Fruit fly (Drosophila melanogaster) whole organism, embryonic: ENCODE data around the gene Vlet.

Experiments used
- Adf1 ChIP-seq: fragments of 200-800 bp; sonication (Bioruptor generic); IDR thresholded peaks from 2 replicates; pipeline ENCODE4 v1.3.6; 2022; ENCODE audit warnings: missing biosample characterization, missing genetic modification characterization
- Bgb ChIP-seq: fragments of 200-800 bp; sonication (Bioruptor generic); IDR thresholded peaks from 2 replicates; pipeline ENCODE4 v1.3.6; 2022; ENCODE audit warnings: missing biosample characterization, missing genetic modification characterization; ENCODE audit not compliant: partially characterized antibody
- Bteb2 ChIP-seq: fragments of 200-800 bp; sonication (Bioruptor generic); optimal IDR thresholded peaks from 2 replicates; lab custom pipeline; 2016; ENCODE audit warnings: missing biosample characterization, missing genetic modification characterization
- CG10147 ChIP-seq: fragments of 200-800 bp; sonication (Bioruptor generic); optimal IDR thresholded peaks from 2 replicates; lab custom pipeline; 2019; ENCODE audit warnings: missing biosample characterization, mild to moderate bottlenecking, missing genetic modification characterization, moderate library complexity
- CG12219 ChIP-seq: fragments of 200-800 bp; sonication (Bioruptor generic); optimal IDR thresholded peaks from 3 replicates; lab custom pipeline; 2018; ENCODE audit warnings: missing biosample characterization, mild to moderate bottlenecking, missing genetic modification characterization
- CG12769 ChIP-seq: fragments of 200-800 bp; sonication (Bioruptor generic); optimal IDR thresholded peaks from 2 replicates; lab custom pipeline; 2019; ENCODE audit warnings: missing biosample characterization, mild to moderate bottlenecking, missing genetic modification characterization, moderate library complexity
- CG13296 ChIP-seq: fragments of 200-800 bp; sonication (Bioruptor generic); optimal IDR thresholded peaks from 3 replicates; lab custom pipeline; 2018; ENCODE audit warnings: missing biosample characterization, mild to moderate bottlenecking, missing genetic modification characterization
- CG13624 ChIP-seq: fragments of 200-800 bp; sonication (Bioruptor generic); optimal IDR thresholded peaks from 2 replicates; lab custom pipeline; 2016; ENCODE audit warnings: missing biosample characterization, missing genetic modification characterization
- CG13894 ChIP-seq: fragments of 200-800 bp; sonication (Bioruptor generic); optimal IDR thresholded peaks from 3 replicates; lab custom pipeline; 2018; ENCODE audit warnings: missing biosample characterization, mild to moderate bottlenecking, missing genetic modification characterization, moderate library complexity
- CG14667 ChIP-seq: fragments of 200-800 bp; sonication (Bioruptor generic); IDR thresholded peaks from 2 replicates; pipeline ENCODE4 v1.3.6; 2022; ENCODE audit warnings: missing biosample characterization, missing genetic modification characterization
- CG15269 ChIP-seq: fragments of 200-800 bp; sonication (Bioruptor generic); optimal IDR thresholded peaks from 2 replicates; lab custom pipeline; 2018; ENCODE audit warnings: missing biosample characterization, mild to moderate bottlenecking, missing genetic modification characterization, moderate library complexity
- CG16813 ChIP-seq: fragments of 200-800 bp; sonication (Bioruptor generic); IDR thresholded peaks from 3 replicates; pipeline ENCODE4 v1.3.6; 2022; ENCODE audit warnings: missing biosample characterization, missing genetic modification characterization; ENCODE audit not compliant: partially characterized antibody
- CG16863 ChIP-seq: fragments of 200-800 bp; sonication (Bioruptor generic); optimal IDR thresholded peaks from 3 replicates; lab custom pipeline; 2016; ENCODE audit warnings: missing biosample characterization, missing genetic modification characterization
- CG17612 ChIP-seq: fragments of 200-800 bp; sonication (Bioruptor generic); IDR thresholded peaks from 2 replicates; pipeline ENCODE4 v1.3.6; 2022; ENCODE audit warnings: missing biosample characterization, missing genetic modification characterization
- CG18619 ChIP-seq: fragments of 200-800 bp; sonication (Bioruptor generic); optimal IDR thresholded peaks from 3 replicates; lab custom pipeline; 2017; ENCODE audit warnings: missing biosample characterization, mild to moderate bottlenecking, missing genetic modification characterization
- CG2202 ChIP-seq: fragments of 200-800 bp; sonication (Bioruptor generic); optimal IDR thresholded peaks from 2 replicates; lab custom pipeline; 2018; ENCODE audit warnings: missing biosample characterization, mild to moderate bottlenecking, missing genetic modification characterization
- CG31365 ChIP-seq: fragments of 200-800 bp; sonication (Bioruptor generic); optimal IDR thresholded peaks from 2 replicates; lab custom pipeline; 2018; ENCODE audit warnings: missing biosample characterization, mild to moderate bottlenecking, missing genetic modification characterization
- CG5180 ChIP-seq: fragments of 200-800 bp; sonication (Bioruptor generic); optimal IDR thresholded peaks from 3 replicates; lab custom pipeline; 2017; ENCODE audit warnings: missing biosample characterization, missing genetic modification characterization, mild to moderate bottlenecking, moderate library complexity, missing genetic modification reagents
- CG7357 ChIP-seq: fragments of 200-800 bp; sonication (Bioruptor generic); IDR thresholded peaks from 3 replicates; pipeline ENCODE4 v1.3.6; 2022; ENCODE audit warnings: missing biosample characterization, missing genetic modification characterization
- CG8944 ChIP-seq: fragments of 200-800 bp; sonication (Bioruptor generic); optimal IDR thresholded peaks from 3 replicates; lab custom pipeline; 2016; ENCODE audit warnings: missing biosample characterization, missing genetic modification characterization
- CG9437 ChIP-seq: fragments of 200-800 bp; sonication (Bioruptor generic); optimal IDR thresholded peaks from 2 replicates; lab custom pipeline; 2018; ENCODE audit warnings: missing biosample characterization, mild to moderate bottlenecking, missing genetic modification characterization
- CrebB ChIP-seq: fragments of 200-800 bp; sonication (Bioruptor generic); optimal IDR thresholded peaks from 3 replicates; lab custom pipeline; 2018; ENCODE audit warnings: missing biosample characterization, mild to moderate bottlenecking, missing genetic modification characterization
- Dad ChIP-seq: fragments of 200-800 bp; sonication (Bioruptor generic); optimal IDR thresholded peaks from 3 replicates; lab custom pipeline; 2016; ENCODE audit warnings: missing biosample characterization, missing genetic modification characterization
- Dbx ChIP-seq: fragments of 200-800 bp; sonication (Bioruptor generic); IDR thresholded peaks from 3 replicates; pipeline ENCODE4 v1.3.6; 2022; ENCODE audit warnings: missing biosample characterization, missing genetic modification characterization
- Dek ChIP-seq: fragments of 200-800 bp; sonication (Bioruptor generic); optimal IDR thresholded peaks from 3 replicates; lab custom pipeline; 2019; ENCODE audit warnings: missing biosample characterization, mild to moderate bottlenecking, missing genetic modification characterization, moderate library complexity
- Dip2 ChIP-seq: fragments of 200-800 bp; sonication (Bioruptor generic); IDR thresholded peaks from 2 replicates; pipeline ENCODE4 v1.3.6; 2022; ENCODE audit warnings: missing biosample characterization, missing genetic modification characterization
- Lpt ChIP-seq: fragments of >200 bp; optimal IDR thresholded peaks from 2 replicates; lab custom pipeline; 2018; ENCODE audit warnings: missing biosample characterization, missing genetic modification characterization
- Mrtf ChIP-seq: fragments of 200-800 bp; sonication (Bioruptor generic); IDR thresholded peaks from 3 replicates; pipeline ENCODE4 v1.3.6; 2022; ENCODE audit warnings: missing biosample characterization, missing genetic modification characterization
- Pdp1 ChIP-seq, 2 experiments: fragments of 200-800 bp; sonication (Bioruptor generic); optimal IDR thresholded peaks; 3 replicates each; lab custom pipeline; 2016; ENCODE audit warnings: missing biosample characterization in 2 of 2, missing genetic modification characterization in 2 of 2, mild to moderate bottlenecking in 1 of 2, moderate library complexity in 1 of 2
- Sin3A ChIP-seq: fragments of >200 bp; optimal IDR thresholded peaks from 2 replicates; lab custom pipeline; 2018
- YL-1 ChIP-seq: fragments of 200-800 bp; sonication (Bioruptor generic); optimal IDR thresholded peaks from 3 replicates; lab custom pipeline; 2017; ENCODE audit warnings: missing biosample characterization, mild to moderate bottlenecking, missing genetic modification characterization
- ash1 ChIP-seq: fragments of 200-800 bp; sonication (Bioruptor generic); optimal IDR thresholded peaks from 2 replicates; lab custom pipeline; 2018; ENCODE audit warnings: missing biosample characterization, mild to moderate bottlenecking, missing genetic modification characterization
- cwo ChIP-seq: fragments of 200-800 bp; sonication (Bioruptor generic); optimal IDR thresholded peaks from 3 replicates; lab custom pipeline; 2017; ENCODE audit warnings: missing biosample characterization, missing genetic modification characterization, mild to moderate bottlenecking, moderate library complexity, missing genetic modification reagents
- dan ChIP-seq: fragments of 200-800 bp; sonication (Bioruptor generic); IDR thresholded peaks from 2 replicates; pipeline ENCODE4 v1.3.6; 2022; ENCODE audit warnings: missing biosample characterization, missing genetic modification characterization
- esg ChIP-seq: fragments of 200-800 bp; sonication (Bioruptor generic); conservative IDR thresholded peaks from 2 replicates; pipeline ENCODE4 v1.3.6; 2022; ENCODE audit warnings: missing biosample characterization, missing genetic modification characterization
- gce ChIP-seq: fragments of 200-800 bp; sonication (Bioruptor generic); IDR thresholded peaks from 3 replicates; pipeline ENCODE4 v1.3.6; 2022; ENCODE audit warnings: missing biosample characterization, missing genetic modification characterization
- jumu ChIP-seq: fragments of 200-800 bp; sonication (Bioruptor generic); optimal IDR thresholded peaks from 3 replicates; lab custom pipeline; 2016; ENCODE audit warnings: missing biosample characterization, missing genetic modification characterization
- kni ChIP-seq: fragments of 200-800 bp; sonication (Bioruptor generic); optimal IDR thresholded peaks from 3 replicates; lab custom pipeline; 2017; ENCODE audit warnings: mild to moderate bottlenecking, missing biosample characterization, missing genetic modification reagents, missing genetic modification characterization
- nom ChIP-seq: fragments of 200-800 bp; sonication (Bioruptor generic); optimal IDR thresholded peaks from 2 replicates; lab custom pipeline; 2017; ENCODE audit warnings: missing biosample characterization, missing genetic modification characterization, mild to moderate bottlenecking, moderate library complexity, missing genetic modification reagents
- repo ChIP-seq: fragments of 200-800 bp; sonication (Bioruptor generic); optimal IDR thresholded peaks from 2 replicates; lab custom pipeline; 2016; ENCODE audit warnings: missing biosample characterization, missing genetic modification characterization
- sob ChIP-seq: fragments of 200-800 bp; sonication (Bioruptor generic); IDR thresholded peaks from 2 replicates; pipeline ENCODE4 v1.3.6; 2022; ENCODE audit warnings: missing biosample characterization, missing genetic modification characterization
- sqz ChIP-seq: fragments of 200-800 bp; sonication (Bioruptor generic); optimal IDR thresholded peaks from 3 replicates; lab custom pipeline; 2018; ENCODE audit warnings: missing biosample characterization, mild to moderate bottlenecking, missing genetic modification characterization
- trh ChIP-seq: fragments of 200-800 bp; sonication (Bioruptor generic); optimal IDR thresholded peaks from 2 replicates; lab custom pipeline; 2016; ENCODE audit warnings: missing biosample characterization, missing genetic modification characterization
- unc-4 ChIP-seq: fragments of 200-800 bp; sonication (Bioruptor generic); IDR thresholded peaks from 2 replicates; pipeline ENCODE4 v1.3.6; 2022; ENCODE audit warnings: missing biosample characterization, missing genetic modification characterization; ENCODE audit not compliant: partially characterized antibody
- z ChIP-seq: fragments of 200-800 bp; sonication (Bioruptor generic); IDR thresholded peaks from 3 replicates; pipeline ENCODE4 v1.3.6; 2022; ENCODE audit warnings: missing biosample characterization, missing genetic modification characterization
- zen2 ChIP-seq: fragments of 200-800 bp; sonication (Bioruptor generic); IDR thresholded peaks from 3 replicates; pipeline ENCODE4 v1.3.6; 2022; ENCODE audit warnings: missing biosample characterization, missing genetic modification characterization; ENCODE audit not compliant: partially characterized antibody
- zfh1 ChIP-seq: fragments of 200-800 bp; sonication (Bioruptor generic); IDR thresholded peaks from 3 replicates; pipeline ENCODE4 v1.3.6; 2022; ENCODE audit warnings: missing biosample characterization, missing genetic modification characterization

The Vlet gene

DNA sequence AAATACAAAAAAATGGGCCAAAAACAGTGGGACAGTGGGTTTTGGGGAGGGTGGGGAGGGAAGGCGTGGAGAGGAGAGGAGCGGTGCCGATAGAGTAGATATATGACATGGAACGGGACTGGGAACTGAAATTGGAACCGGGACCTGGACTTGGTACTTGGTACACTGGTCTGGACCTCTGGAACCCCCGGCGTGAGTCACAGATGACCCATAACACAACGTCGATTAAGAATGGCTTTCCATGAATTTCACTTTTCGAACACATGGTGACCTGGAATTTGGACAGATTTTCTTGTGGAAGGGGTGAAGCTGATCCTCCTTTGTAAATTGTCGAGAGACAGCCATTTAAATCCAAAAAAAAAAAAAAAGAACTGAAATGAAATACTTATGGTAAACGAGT, 8.3 kb upstream of the Vlet start (continued):
- TF ChIP-seq CG13624 (GFP tag; lab: Kevin White, UChicago) (no peak), CG9437 (GFP tag; lab: Kevin White, UChicago) (no peak), Sin3A (lab: Kevin White, UChicago) (no peak), CG2202 (tag; lab: Kevin White, UChicago) (no peak), Dip2 (GFP tag; lab: Robert Waterston, UW) (no peak), sob (GFP tag; lab: Robert Waterston, UW) (no peak), nom (peak; percentile 48)
- TF ChIP-seq, all 482 proteins: peak for 6

DNA sequence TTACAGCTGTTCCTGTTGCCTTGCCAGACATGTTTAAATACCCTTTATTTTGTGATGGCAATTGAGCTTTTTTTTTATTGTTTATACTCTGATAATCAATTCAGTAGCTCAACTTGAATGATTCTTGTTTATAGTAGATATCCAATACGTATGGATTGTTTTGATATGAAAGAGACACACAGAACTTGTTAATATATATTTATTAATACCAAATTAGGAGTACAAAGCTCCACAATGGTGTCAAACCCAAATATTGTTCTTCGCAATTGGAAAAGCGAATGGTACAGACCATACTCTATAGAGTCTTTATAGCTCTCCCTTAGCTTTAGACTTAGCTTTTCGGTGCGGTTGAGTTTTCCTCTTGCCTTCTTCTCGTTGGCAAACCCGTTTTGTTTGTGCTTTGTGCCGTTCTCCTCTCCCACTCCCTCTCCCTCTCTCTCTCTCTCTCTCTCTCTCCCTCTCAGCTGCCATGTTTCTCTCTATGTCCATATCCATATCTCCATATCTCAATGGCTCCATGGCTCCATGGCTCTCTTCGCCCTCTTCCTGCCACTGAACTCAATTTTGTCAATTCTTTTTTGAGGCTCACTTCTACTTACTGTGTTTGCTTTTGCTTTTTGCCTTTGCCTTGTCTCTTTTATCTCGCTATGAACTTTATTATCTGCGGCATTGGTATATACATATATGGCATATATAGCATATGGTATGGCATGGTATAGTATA, 7.7 kb upstream of the Vlet start:
- TF ChIP-seq ash1 (peak; percentile 9), CG10147 (GFP tag; lab: Kevin White, UChicago) (peak; percentile 41), Mrtf (GFP tag; lab: Robert Waterston, UW) (no peak), zen2 (GFP tag; lab: Robert Waterston, UW) (peak; percentile 46; the same call in 1 of the 3 replicates), cwo (GFP tag; lab: Kevin White, UChicago) (peak; percentile 48), dan (GFP tag; lab: Robert Waterston, UW) (no peak), CG2202 (tag; lab: Kevin White, UChicago) (no peak), CG15269 (tag; lab: Kevin White, UChicago) (peak; percentile 55), YL-1 (GFP tag; lab: Kevin White, UChicago) (peak; percentile 41), Bgb (GFP tag; lab: Robert Waterston, UW) (no peak; the same call in 1 of the 2 replicates), Dbx (GFP tag; lab: Robert Waterston, UW) (peak; percentile 53; the same call in 1 of the 3 replicates), CG5180 (GFP tag; lab: Kevin White, UChicago) (peak; percentile 29), Pdp1 (GFP tag; optimal IDR thresholded peaks at IDR 0.05; lab: Kevin White, UChicago) (peak in 1 of 2 experiments; percentile 28), jumu (no peak), CG13894 (tag; lab: Kevin White, UChicago) (peak; percentile 90), repo (peak; percentile 31), zfh1 (GFP tag; lab: Robert Waterston, UW) (no peak), Dad (GFP tag; lab: Kevin White, UChicago) (no peak), CG8944 (no peak), CrebB (peak; percentile 72), CG12219 (GFP tag; lab: Kevin White, UChicago) (peak; percentile 32), CG18619 (peak; percentile 26), CG16863 (peak; percentile 7), Dek (tag; lab: Kevin White, UChicago) (no peak), gce (no peak), CG14667 (GFP tag; lab: Robert Waterston, UW) (no peak), trh (GFP tag; lab: Kevin White, UChicago) (no peak), kni (peak; percentile 78), Lpt (GFP tag; lab: Kevin White, UChicago) (no peak), Adf1 (peak; percentile 28; the same call in 1 of the 2 replicates), esg (GFP tag; lab: Robert Waterston, UW) (no peak), CG16813 (GFP tag; lab: Robert Waterston, UW) (no peak), CG7357 (GFP tag; lab: Robert Waterston, UW) (no peak), CG31365 (tag; lab: Kevin White, UChicago) (peak; percentile 55), CG17612 (no peak), Bteb2 (GFP tag; lab: Kevin White, UChicago) (peak; percentile 16), sqz (GFP tag; lab: Kevin White, UChicago) (peak; percentile 86), CG13296 (GFP tag; lab: Kevin White, UChicago) (peak; percentile 73), CG12769 (tag; lab: Kevin White, UChicago) (peak; percentile 19), unc-4 (GFP tag; lab: Robert Waterston, UW) (0 out of 2 replicates have a peak, but pooled peaks have one; percentile 37), z (peak; percentile 65; the same call in 2 of the 3 replicates)
